Fruit fly (Drosophila melanogaster) whole organism, embryonic: ENCODE data around the gene unc79.

ENCODE experiments used
- Ada2b ChIP-seq: fragments of 200-800 bp; sonication (Bioruptor generic); IDR thresholded peaks from 2 replicates; pipeline ENCODE4 v1.3.6; 2022; ENCODE audit warnings: missing biosample characterization, missing genetic modification characterization
- BEAF-32 ChIP-seq: fragments of 200-800 bp; sonication (Bioruptor generic); optimal IDR thresholded peaks from 3 replicates; lab custom pipeline; 2017; ENCODE audit warnings: missing biosample characterization, missing genetic modification characterization, mild to moderate bottlenecking, moderate library complexity, missing genetic modification reagents
- Bteb2 ChIP-seq: fragments of 200-800 bp; sonication (Bioruptor generic); optimal IDR thresholded peaks from 2 replicates; lab custom pipeline; 2016; ENCODE audit warnings: missing biosample characterization, missing genetic modification characterization
- CG10209 ChIP-seq: fragments of 200-800 bp; sonication (Bioruptor generic); optimal IDR thresholded peaks from 3 replicates; lab custom pipeline; 2017; ENCODE audit warnings: missing biosample characterization, mild to moderate bottlenecking, missing genetic modification characterization, missing genetic modification reagents
- CG10366 ChIP-seq: fragments of 200-800 bp; sonication (Bioruptor generic); IDR thresholded peaks from 2 replicates; pipeline ENCODE4 v1.3.6; 2022; ENCODE audit warnings: missing biosample characterization, missing genetic modification characterization
- CG11247 ChIP-seq: fragments of 200-800 bp; sonication (Bioruptor generic); IDR thresholded peaks from 2 replicates; pipeline ENCODE4 v1.3.6; 2022; ENCODE audit warnings: missing biosample characterization, missing genetic modification characterization
- CG12155 ChIP-seq: fragments of 200-800 bp; sonication (Bioruptor generic); optimal IDR thresholded peaks from 3 replicates; lab custom pipeline; 2016; ENCODE audit warnings: missing biosample characterization, missing genetic modification characterization
- CG14667 ChIP-seq: fragments of 200-800 bp; sonication (Bioruptor generic); IDR thresholded peaks from 2 replicates; pipeline ENCODE4 v1.3.6; 2022; ENCODE audit warnings: missing biosample characterization, missing genetic modification characterization
- CG15601 ChIP-seq: fragments of 200-800 bp; sonication (Bioruptor generic); optimal IDR thresholded peaks from 3 replicates; lab custom pipeline; 2019; ENCODE audit warnings: missing biosample characterization, mild to moderate bottlenecking, missing genetic modification characterization, moderate library complexity
- CG15696 ChIP-seq: fragments of 200-800 bp; sonication (Bioruptor generic); optimal IDR thresholded peaks from 2 replicates; lab custom pipeline; 2019; ENCODE audit warnings: missing biosample characterization, mild to moderate bottlenecking, missing genetic modification characterization, moderate library complexity
- CG16813 ChIP-seq: fragments of 200-800 bp; sonication (Bioruptor generic); IDR thresholded peaks from 3 replicates; pipeline ENCODE4 v1.3.6; 2022; ENCODE audit warnings: missing biosample characterization, missing genetic modification characterization; ENCODE audit not compliant: partially characterized antibody
- CG2202 ChIP-seq: fragments of 200-800 bp; sonication (Bioruptor generic); optimal IDR thresholded peaks from 2 replicates; lab custom pipeline; 2018; ENCODE audit warnings: missing biosample characterization, mild to moderate bottlenecking, missing genetic modification characterization
- CG2678 ChIP-seq: fragments of 200-800 bp; sonication (Bioruptor generic); optimal IDR thresholded peaks from 3 replicates; lab custom pipeline; 2019; ENCODE audit warnings: missing biosample characterization, mild to moderate bottlenecking, missing genetic modification characterization, moderate library complexity
- CG30020 ChIP-seq: fragments of 200-800 bp; optimal IDR thresholded peaks from 2 replicates; lab custom pipeline; 2019; ENCODE audit warnings: missing biosample characterization, mild to moderate bottlenecking, missing genetic modification characterization, moderate library complexity
- CG6254 ChIP-seq: fragments of 200-800 bp; sonication (Bioruptor generic); optimal IDR thresholded peaks from 3 replicates; lab custom pipeline; 2017; ENCODE audit warnings: mild to moderate bottlenecking, missing biosample characterization, missing genetic modification reagents, missing genetic modification characterization
- CG7372 ChIP-seq: fragments of 200-800 bp; sonication (Bioruptor generic); IDR thresholded peaks from 2 replicates; pipeline ENCODE4 v1.3.6; 2022; ENCODE audit warnings: missing biosample characterization, missing genetic modification characterization
- CG7786 ChIP-seq: fragments of 200-800 bp; sonication (Bioruptor generic); optimal IDR thresholded peaks from 2 replicates; lab custom pipeline; 2016; ENCODE audit warnings: missing biosample characterization, missing genetic modification characterization
- CG9817 ChIP-seq: fragments of 200-800 bp; sonication (Bioruptor generic); optimal IDR thresholded peaks from 2 replicates; lab custom pipeline; 2018; ENCODE audit warnings: missing biosample characterization, mild to moderate bottlenecking, missing genetic modification characterization, moderate library complexity
- CTCF ChIP-seq: fragments of 200-800 bp; sonication (Bioruptor generic); optimal IDR thresholded peaks from 2 replicates; lab custom pipeline; 2017; ENCODE audit warnings: missing biosample characterization, mild to moderate bottlenecking, missing genetic modification characterization, moderate library complexity
- Camta ChIP-seq: fragments of 200-800 bp; sonication (Bioruptor generic); optimal IDR thresholded peaks from 2 replicates; lab custom pipeline; 2016; ENCODE audit warnings: missing biosample characterization, missing genetic modification characterization
- Dfd ChIP-seq, 2 experiments: fragments of >200 bp; optimal IDR thresholded peaks; 2 replicates each; lab custom pipeline; 2017; ENCODE audit warnings: missing biosample characterization in 2 of 2, missing genetic modification characterization in 2 of 2
- E2f2 ChIP-seq: fragments of 200-800 bp; sonication (Bioruptor generic); IDR thresholded peaks from 2 replicates; pipeline ENCODE4 v1.3.6; 2022; ENCODE audit warnings: missing biosample characterization, missing genetic modification characterization
- Eip74EF ChIP-seq, 2 experiments: fragments of 200-800 bp in 1 of 2; fragments of >200 bp in 1 of 2; sonication (Bioruptor generic) in 1 of 2; optimal IDR thresholded peaks; 2 replicates each; lab custom pipeline; 2017 to 2019; ENCODE audit warnings: missing biosample characterization in 2 of 2, missing genetic modification characterization in 2 of 2, mild to moderate bottlenecking in 1 of 2, moderate library complexity in 1 of 2
- Gsc ChIP-seq: fragments of 200-800 bp; sonication (Bioruptor generic); IDR thresholded peaks from 2 replicates; pipeline ENCODE4 v1.3.6; 2022; ENCODE audit warnings: missing biosample characterization, missing genetic modification characterization
- Hr3 ChIP-seq: fragments of 200-800 bp; sonication (Bioruptor generic); optimal IDR thresholded peaks from 3 replicates; lab custom pipeline; 2016; ENCODE audit warnings: missing biosample characterization, missing genetic modification characterization
- Nf-YA ChIP-seq: fragments of 200-800 bp; sonication (Bioruptor generic); IDR thresholded peaks from 2 replicates; pipeline ENCODE4 v1.3.6; 2022; ENCODE audit warnings: missing biosample characterization, missing genetic modification characterization
- Opbp ChIP-seq: fragments of 200-800 bp; sonication (Bioruptor generic); IDR thresholded peaks from 3 replicates; pipeline ENCODE4 v1.3.6; 2022; ENCODE audit warnings: missing biosample characterization, missing genetic modification characterization; ENCODE audit not compliant: partially characterized antibody
- Rfx ChIP-seq: fragments of 200-800 bp; sonication (Bioruptor generic); IDR thresholded peaks from 2 replicates; pipeline ENCODE4 v1.3.6; 2022; ENCODE audit warnings: missing biosample characterization, missing genetic modification characterization
- Scr ChIP-seq: fragments of 200-800 bp; sonication (Bioruptor generic); IDR thresholded peaks from 2 replicates; pipeline ENCODE4 v1.3.6; 2022; ENCODE audit warnings: missing biosample characterization, missing genetic modification characterization; ENCODE audit not compliant: partially characterized antibody
- bigmax ChIP-seq: fragments of 200-800 bp; sonication (Bioruptor generic); optimal IDR thresholded peaks from 2 replicates; lab custom pipeline; 2018; ENCODE audit warnings: missing biosample characterization, mild to moderate bottlenecking, missing genetic modification characterization
- bowl ChIP-seq: fragments of 200-800 bp; sonication (Bioruptor generic); IDR thresholded peaks from 2 replicates; pipeline ENCODE4 v1.3.6; 2022; ENCODE audit warnings: missing biosample characterization, missing genetic modification characterization
- br ChIP-seq: fragments of >200 bp; optimal IDR thresholded peaks from 2 replicates; lab custom pipeline; 2017
- cato ChIP-seq: fragments of 200-800 bp; sonication (Bioruptor generic); optimal IDR thresholded peaks from 2 replicates; lab custom pipeline; 2016; ENCODE audit warnings: missing biosample characterization, missing genetic modification characterization, borderline replicate concordance
- emc ChIP-seq: fragments of 200-800 bp; sonication (Bioruptor generic); optimal IDR thresholded peaks from 2 replicates; lab custom pipeline; 2016; ENCODE audit warnings: missing biosample characterization, missing genetic modification characterization
- exex ChIP-seq: fragments of 200-800 bp; sonication (Bioruptor generic); optimal IDR thresholded peaks from 4 replicates; lab custom pipeline; 2018; ENCODE audit warnings: missing biosample characterization, mild to moderate bottlenecking, missing genetic modification characterization, moderate library complexity
- fru ChIP-seq: fragments of >200 bp; optimal IDR thresholded peaks from 2 replicates; lab custom pipeline; 2017
- grn ChIP-seq: fragments of 200-800 bp; sonication (Bioruptor generic); optimal IDR thresholded peaks from 3 replicates; lab custom pipeline; 2017; ENCODE audit warnings: missing biosample characterization, missing genetic modification characterization
- gt ChIP-seq: fragments of 200-800 bp; sonication (Bioruptor generic); IDR thresholded peaks from 2 replicates; pipeline ENCODE4 v1.3.6; 2022; ENCODE audit warnings: missing biosample characterization, missing genetic modification characterization
- hb ChIP-seq: fragments of 200-800 bp; sonication (Bioruptor generic); IDR thresholded peaks from 3 replicates; pipeline ENCODE4 v1.3.6; 2022; ENCODE audit warnings: missing biosample characterization, missing genetic modification characterization; ENCODE audit not compliant: partially characterized antibody
- lab ChIP-seq: fragments of 200-800 bp; sonication (Bioruptor generic); optimal IDR thresholded peaks from 3 replicates; lab custom pipeline; 2017; ENCODE audit warnings: missing biosample characterization, missing genetic modification characterization, mild to moderate bottlenecking, moderate library complexity, missing genetic modification reagents
- lilli ChIP-seq: fragments of 200-800 bp; sonication (Bioruptor generic); optimal IDR thresholded peaks from 3 replicates; lab custom pipeline; 2016; ENCODE audit warnings: missing biosample characterization, missing genetic modification characterization
- maf-S ChIP-seq: fragments of 200-800 bp; sonication (Bioruptor generic); optimal IDR thresholded peaks from 2 replicates; lab custom pipeline; 2016; ENCODE audit warnings: missing biosample characterization, missing genetic modification characterization
- mam ChIP-seq: fragments of 200-800 bp; sonication (Bioruptor generic); optimal IDR thresholded peaks from 3 replicates; lab custom pipeline; 2016; ENCODE audit warnings: missing biosample characterization, missing genetic modification characterization
- mirr ChIP-seq: fragments of 200-800 bp; sonication (Bioruptor generic); optimal IDR thresholded peaks from 3 replicates; lab custom pipeline; 2018; ENCODE audit warnings: missing biosample characterization, mild to moderate bottlenecking, missing genetic modification characterization
- pfk ChIP-seq: fragments of 200-800 bp; sonication (Bioruptor generic); optimal IDR thresholded peaks from 2 replicates; lab custom pipeline; 2018; ENCODE audit warnings: missing biosample characterization, mild to moderate bottlenecking, missing genetic modification characterization, moderate library complexity
- pho ChIP-seq: fragments of 200-800 bp; sonication (Bioruptor generic); optimal IDR thresholded peaks from 2 replicates; lab custom pipeline; 2016; ENCODE audit warnings: missing biosample characterization, missing genetic modification characterization
- row ChIP-seq: fragments of 200-800 bp; sonication (Bioruptor generic); IDR thresholded peaks from 3 replicates; pipeline ENCODE4 v1.3.6; 2022; ENCODE audit warnings: missing biosample characterization, missing genetic modification characterization
- scrt ChIP-seq: fragments of 200-800 bp; sonication (Bioruptor generic); optimal IDR thresholded peaks from 2 replicates; lab custom pipeline; 2018; ENCODE audit warnings: missing biosample characterization, mild to moderate bottlenecking, missing genetic modification characterization, moderate library complexity
- seq ChIP-seq: fragments of 200-800 bp; sonication (Bioruptor generic); IDR thresholded peaks from 2 replicates; pipeline ENCODE4 v1.3.6; 2022; ENCODE audit warnings: missing biosample characterization, missing genetic modification characterization
- stwl ChIP-seq: fragments of 200-800 bp; sonication (Bioruptor generic); optimal IDR thresholded peaks from 3 replicates; lab custom pipeline; 2018; ENCODE audit warnings: missing biosample characterization, mild to moderate bottlenecking, missing genetic modification characterization, moderate library complexity
- unc-4 ChIP-seq: fragments of 200-800 bp; sonication (Bioruptor generic); IDR thresholded peaks from 2 replicates; pipeline ENCODE4 v1.3.6; 2022; ENCODE audit warnings: missing biosample characterization, missing genetic modification characterization; ENCODE audit not compliant: partially characterized antibody
- vvl ChIP-seq: fragments of 200-800 bp; sonication (Bioruptor generic); IDR thresholded peaks from 2 replicates; pipeline ENCODE4 v1.3.6; 2022; ENCODE audit warnings: missing biosample characterization, missing genetic modification characterization
- zen ChIP-seq: fragments of 200-800 bp; sonication (Bioruptor generic); optimal IDR thresholded peaks from 3 replicates; lab custom pipeline; 2018; ENCODE audit warnings: missing biosample characterization, mild to moderate bottlenecking, missing genetic modification characterization, moderate library complexity

The unc79 gene

DNA sequence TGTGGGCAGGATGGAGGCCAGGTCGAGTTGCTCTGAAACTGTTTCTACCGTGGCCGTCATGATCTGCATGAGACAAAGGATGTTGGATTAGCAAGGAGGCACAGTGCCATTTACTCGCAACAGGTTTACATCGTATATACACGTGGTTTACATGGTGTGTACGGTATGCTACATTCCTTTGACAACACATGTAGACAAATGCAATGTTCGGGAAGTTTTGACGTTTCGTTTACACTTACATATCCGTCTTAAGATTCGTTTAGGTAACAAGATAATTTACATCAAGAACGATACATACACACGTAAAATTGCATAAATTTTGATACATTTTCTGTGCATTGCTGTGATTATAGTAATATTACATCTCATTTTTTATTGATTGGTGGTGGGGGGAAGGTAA, 7.0 kb downstream of the unc79 start (continued):
- TF ChIP-seq grn (GFP tag; lab: Kevin White, UChicago) (no peak), Gsc (GFP tag; lab: Robert Waterston, UW) (no peak), bowl (GFP tag; lab: Robert Waterston, UW) (no peak), unc-4 (GFP tag; lab: Robert Waterston, UW) (no peak), CG10209 (GFP tag; lab: Kevin White, UChicago) (no peak), CG12155 (GFP tag; lab: Kevin White, UChicago) (no peak), CG30020 (tag; lab: Kevin White, UChicago) (no peak), mirr (GFP tag; lab: Kevin White, UChicago) (no peak), Eip74EF (GFP tag; optimal IDR thresholded peaks at IDR 0.05; lab: Kevin White, UChicago) (no peak), Hr3 (GFP tag; lab: Kevin White, UChicago) (no peak), hb (GFP tag; lab: Robert Waterston, UW) (peak; percentile 82), Rfx (GFP tag; lab: Robert Waterston, UW) (no peak), pfk (GFP tag; lab: Kevin White, UChicago) (no peak), CG15601 (tag; lab: Kevin White, UChicago) (no peak), CG7786 (GFP tag; lab: Kevin White, UChicago) (no peak), CG2202 (tag; lab: Kevin White, UChicago) (no peak), CG15696 (tag; lab: Kevin White, UChicago) (no peak), Bteb2 (GFP tag; lab: Kevin White, UChicago) (no peak), vvl (GFP tag; lab: Robert Waterston, UW) (no peak), CG14667 (no peak), CG11247 (no peak), CG10366 (GFP tag; lab: Robert Waterston, UW) (no peak), pho (GFP tag; lab: Kevin White, UChicago) (no peak), seq (no peak), Camta (GFP tag; lab: Kevin White, UChicago) (no peak), CG9817 (tag; lab: Kevin White, UChicago) (no peak), bigmax (GFP tag; lab: Kevin White, UChicago) (no peak), Scr (GFP tag; lab: Robert Waterston, UW) (peak; percentile 36; the same call in 1 of the 2 replicates), mam (GFP tag; lab: Kevin White, UChicago) (no peak), CG6254 (no peak), exex (tag; lab: Kevin White, UChicago) (no peak), row (GFP tag; lab: Robert Waterston, UW) (no peak), gt (GFP tag; lab: Robert Waterston, UW) (no peak), CG2678 (no peak), Dfd (GFP tag; optimal IDR thresholded peaks at IDR 0.05; lab: Kevin White, UChicago) (no peak), br (lab: Kevin White, UChicago) (no peak), CTCF (GFP tag; lab: Kevin White, UChicago) (peak; percentile 69), CG16813 (GFP tag; lab: Robert Waterston, UW) (peak; percentile 81), Nf-YA (GFP tag; lab: Robert Waterston, UW) (no peak), stwl (tag; lab: Kevin White, UChicago) (peak; percentile 31), lab (GFP tag; lab: Kevin White, UChicago) (no peak), scrt (GFP tag; lab: Kevin White, UChicago) (no peak), Opbp (GFP tag; lab: Robert Waterston, UW) (peak; percentile 73), BEAF-32 (no peak), CG7372 (GFP tag; lab: Robert Waterston, UW) (no peak), fru (no peak), lilli (GFP tag; lab: Kevin White, UChicago) (no peak), emc (GFP tag; lab: Kevin White, UChicago) (no peak), cato (GFP tag; lab: Kevin White, UChicago) (no peak), zen (tag; lab: Kevin White, UChicago) (no peak), E2f2 (no peak), Ada2b (GFP tag; lab: Robert Waterston, UW) (no peak), maf-S (GFP tag; lab: Kevin White, UChicago) (no peak)
